Worm (Caenorhabditis elegans) whole organism, L4 larva: ENCODE results near the gene ora-1.

ENCODE experiments used
- dve-1 ChIP-seq: sonication (generic microtip); optimal IDR thresholded peaks from 2 replicates; lab custom pipeline; 2017; ENCODE audit warnings: antibody characterized with exemption, mild to moderate bottlenecking, missing genetic modification characterization, missing compliant biosample characterization; ENCODE audit not compliant: insufficient read depth
- egl-27 ChIP-seq: sonication (generic microtip); optimal IDR thresholded peaks from 3 replicates; lab custom pipeline; 2017; ENCODE audit warnings: missing biosample characterization, missing genetic modification reagents, missing genetic modification characterization
- fos-1 ChIP-seq: fragments of 150-350 bp; optimal IDR thresholded peaks from 2 replicates; lab custom pipeline; 2014; ENCODE audit warnings: missing biosample characterization, missing genetic modification characterization
- lin-39 ChIP-seq: fragments of 150-350 bp; optimal IDR thresholded peaks from 2 replicates; lab custom pipeline; 2014; ENCODE audit warnings: missing biosample characterization, missing genetic modification reagents, missing genetic modification characterization
- lir-3 ChIP-seq: sonication (generic microtip); optimal IDR thresholded peaks from 2 replicates; lab custom pipeline; 2016; ENCODE audit warnings: mild to moderate bottlenecking, missing genetic modification characterization, missing compliant biosample characterization
- nhr-77 ChIP-seq: fragments of 150-350 bp; optimal IDR thresholded peaks from 2 replicates; lab custom pipeline; 2014; ENCODE audit warnings: missing biosample characterization, missing genetic modification characterization
- unc-62 ChIP-seq, 3 experiments: fragments of 150-350 bp in 1 of 3; sonication (generic microtip); optimal IDR thresholded peaks in 2 of 3; peaks in 1 of 3; 1 replicate in 1 of 3; 2 replicates in 2 of 3; lab custom pipeline; 2014 to 2017; ENCODE audit warnings: missing biosample characterization in 3 of 3, missing genetic modification characterization in 3 of 3, missing genetic modification reagents in 3 of 3, missing genotype in 1 of 3
- zip-11 ChIP-seq: fragments of 200-800 bp; sonication (Bioruptor generic); IDR thresholded peaks from 2 replicates; pipeline ENCODE4 v1.3.6; 2022; ENCODE audit warnings: missing genetic modification characterization, missing compliant biosample characterization

DNA sequence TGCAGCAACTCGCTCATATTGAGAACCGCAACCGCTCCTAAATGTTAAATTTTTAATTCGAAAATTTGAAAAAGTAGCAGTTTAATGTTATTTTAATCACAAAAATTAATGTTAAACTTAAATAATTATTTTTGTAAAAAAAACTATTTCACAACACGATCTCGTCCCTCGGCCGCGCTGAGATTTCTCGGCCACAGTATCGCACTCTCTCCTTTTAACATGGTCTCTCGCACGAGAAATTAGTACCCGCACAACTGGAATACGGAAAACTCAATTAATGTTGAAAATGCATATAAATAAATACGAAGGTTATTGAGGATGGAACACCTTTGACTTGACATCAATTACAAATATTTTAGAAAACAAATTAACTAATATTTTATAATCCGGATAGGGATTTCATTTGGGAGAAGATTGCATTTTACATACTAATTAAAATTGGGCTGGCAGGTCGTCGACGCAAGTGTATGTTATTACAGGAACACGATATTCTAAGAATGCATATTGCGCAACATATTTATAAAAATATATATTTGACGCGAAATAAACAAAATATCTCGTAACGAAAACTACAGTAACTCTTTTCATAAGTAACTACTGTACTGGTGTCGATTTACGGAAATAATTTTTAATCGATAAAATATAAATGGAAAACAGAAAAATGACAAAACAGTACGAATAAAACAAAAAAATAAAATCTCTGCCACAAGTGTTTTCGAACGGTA, 42.2 kb downstream of the ora-1 start, which contains the start of gene dnc-4:
- no peak for TF ChIP-seq egl-27 (tag; lab: Kevin White, UChicago)
- TF ChIP-seq zip-11 (GFP tag; lab: Robert Waterston, UW) = no peak
- TF ChIP-seq fos-1 (tag; lab: Kevin White, UChicago) = no peak
- no peak for TF ChIP-seq lin-39
- peak in 1 of 2 experiments; percentile 44 for TF ChIP-seq unc-62 (GFP tag; optimal IDR thresholded peaks at IDR 0.05 in 1 of 2; lab: Kevin White, UChicago)
- no peak for TF ChIP-seq unc-62 (tag; optimal IDR thresholded peaks at IDR 0.05; lab: Kevin White, UChicago)
- no peak for TF ChIP-seq dve-1
- no peak for TF ChIP-seq nhr-77 (tag; lab: Kevin White, UChicago)
- no peak for TF ChIP-seq lir-3 (tag; lab: Kevin White, UChicago)
